Fruit fly (Drosophila melanogaster) whole organism, prepupa: ENCODE measurements around the gene AstC.

ENCODE experiments used
- CG10631 ChIP-seq: fragments of 200-800 bp; sonication (Bioruptor generic); optimal IDR thresholded peaks from 2 replicates; lab custom pipeline; 2016; ENCODE audit warnings: missing biosample characterization, missing genetic modification characterization
- CG11762 ChIP-seq: fragments of 200-800 bp; sonication (Bioruptor generic); optimal IDR thresholded peaks from 3 replicates; lab custom pipeline; 2016; ENCODE audit warnings: missing biosample characterization, missing genetic modification characterization; ENCODE audit not compliant: insufficient read depth
- CG15336 ChIP-seq: fragments of 200-800 bp; sonication (Bioruptor generic); IDR thresholded peaks from 2 replicates; pipeline ENCODE4 v1.3.6; 2022; ENCODE audit warnings: missing biosample characterization, missing genetic modification characterization
- CG16779 ChIP-seq: fragments of 200-800 bp; sonication (Bioruptor generic); optimal IDR thresholded peaks from 3 replicates; lab custom pipeline; 2017; ENCODE audit warnings: missing biosample characterization, mild to moderate bottlenecking, missing genetic modification characterization
- CG31627 ChIP-seq: fragments of 200-800 bp; sonication (Bioruptor generic); optimal IDR thresholded peaks from 3 replicates; lab custom pipeline; 2016; ENCODE audit warnings: missing biosample characterization, missing genetic modification characterization
- CG32006 ChIP-seq: fragments of 200-800 bp; sonication (Bioruptor generic); optimal IDR thresholded peaks from 3 replicates; lab custom pipeline; 2017; ENCODE audit warnings: missing biosample characterization, mild to moderate bottlenecking, missing genetic modification characterization
- CG34406 ChIP-seq: fragments of 200-800 bp; sonication (Bioruptor generic); optimal IDR thresholded peaks from 3 replicates; lab custom pipeline; 2016; ENCODE audit warnings: missing biosample characterization, missing genetic modification characterization
- CG3919 ChIP-seq: fragments of 200-800 bp; sonication (Bioruptor generic); optimal IDR thresholded peaks from 3 replicates; lab custom pipeline; 2016; ENCODE audit warnings: missing biosample characterization, missing genetic modification characterization
- CG6276 ChIP-seq: fragments of 200-800 bp; sonication (Bioruptor generic); optimal IDR thresholded peaks from 2 replicates; lab custom pipeline; 2017; ENCODE audit warnings: missing biosample characterization, mild to moderate bottlenecking, missing genetic modification characterization
- CG6792 ChIP-seq: fragments of 200-800 bp; sonication (Bioruptor generic); optimal IDR thresholded peaks from 3 replicates; lab custom pipeline; 2016; ENCODE audit warnings: missing biosample characterization, missing genetic modification characterization
- CG6808 ChIP-seq: fragments of 200-800 bp; sonication (Bioruptor generic); optimal IDR thresholded peaks from 3 replicates; lab custom pipeline; 2017; ENCODE audit warnings: missing biosample characterization, missing genetic modification characterization, mild to moderate bottlenecking, moderate library complexity, missing genetic modification reagents
- CG6854 ChIP-seq: fragments of 200-800 bp; sonication (Bioruptor generic); optimal IDR thresholded peaks from 2 replicates; lab custom pipeline; 2017; ENCODE audit warnings: missing biosample characterization, mild to moderate bottlenecking, missing genetic modification characterization
- CG7368 ChIP-seq: fragments of 200-800 bp; sonication (Bioruptor generic); optimal IDR thresholded peaks from 3 replicates; lab custom pipeline; 2016; ENCODE audit warnings: missing biosample characterization, missing genetic modification characterization
- CG8119 ChIP-seq: fragments of 200-800 bp; sonication (Bioruptor generic); IDR thresholded peaks from 3 replicates; pipeline ENCODE4 v1.3.6; 2022; ENCODE audit warnings: missing biosample characterization, missing genetic modification characterization
- CG8319 ChIP-seq: fragments of 200-800 bp; sonication (Bioruptor generic); optimal IDR thresholded peaks from 3 replicates; lab custom pipeline; 2016; ENCODE audit warnings: missing biosample characterization, missing genetic modification characterization
- CG8632 ChIP-seq: fragments of 200-800 bp; sonication (Bioruptor generic); optimal IDR thresholded peaks from 3 replicates; lab custom pipeline; 2016; ENCODE audit warnings: missing biosample characterization, missing genetic modification characterization
- Eip78C ChIP-seq: fragments of 200-800 bp; sonication (Bioruptor generic); peaks from one replicate; lab custom pipeline; 2016; ENCODE audit warnings: missing biosample characterization, missing genetic modification characterization
- Eip93F ChIP-seq: fragments of 200-800 bp; sonication (Bioruptor generic); optimal IDR thresholded peaks from 2 replicates; lab custom pipeline; 2016; ENCODE audit warnings: missing biosample characterization, mild to moderate bottlenecking, missing genetic modification characterization
- Ets21C ChIP-seq: fragments of 200-800 bp; sonication (Bioruptor generic); optimal IDR thresholded peaks from 3 replicates; lab custom pipeline; 2016; ENCODE audit warnings: missing biosample characterization, missing genetic modification characterization
- Ets96B ChIP-seq: fragments of 200-800 bp; optimal IDR thresholded peaks from 2 replicates; lab custom pipeline; 2019; ENCODE audit warnings: missing biosample characterization, mild to moderate bottlenecking, missing genetic modification characterization, moderate library complexity
- Hr38 ChIP-seq: sonication (Bioruptor generic); optimal IDR thresholded peaks from 2 replicates; lab custom pipeline; 2016; ENCODE audit warnings: missing biosample characterization, missing genetic modification characterization
- Hr4 ChIP-seq: fragments of 200-800 bp; sonication (Bioruptor generic); optimal IDR thresholded peaks from 3 replicates; lab custom pipeline; 2016; ENCODE audit warnings: missing biosample characterization, missing genetic modification characterization
- Met ChIP-seq: fragments of 200-800 bp; sonication (Bioruptor generic); optimal IDR thresholded peaks from 3 replicates; lab custom pipeline; 2016; ENCODE audit warnings: missing biosample characterization, missing genetic modification characterization
- OdsH ChIP-seq: fragments of 200-800 bp; sonication (Bioruptor generic); optimal IDR thresholded peaks from 3 replicates; lab custom pipeline; 2016; ENCODE audit warnings: missing biosample characterization, missing genetic modification characterization
- Sox14 ChIP-seq: fragments of 200-800 bp; sonication (Bioruptor generic); optimal IDR thresholded peaks from 3 replicates; lab custom pipeline; 2016; ENCODE audit warnings: missing biosample characterization, missing genetic modification characterization
- achi ChIP-seq: fragments of 200-800 bp; sonication (Bioruptor generic); optimal IDR thresholded peaks from 3 replicates; lab custom pipeline; 2016; ENCODE audit warnings: missing biosample characterization, missing genetic modification characterization
- acj6 ChIP-seq: fragments of 200-800 bp; sonication (Bioruptor generic); optimal IDR thresholded peaks from 3 replicates; lab custom pipeline; 2016; ENCODE audit warnings: missing biosample characterization, missing genetic modification characterization
- eg ChIP-seq: fragments of 200-800 bp; sonication (Bioruptor generic); IDR thresholded peaks from 3 replicates; pipeline ENCODE4 v1.3.6; 2022; ENCODE audit warnings: missing biosample characterization, missing genetic modification characterization
- esn ChIP-seq: fragments of 200-800 bp; sonication (Bioruptor generic); optimal IDR thresholded peaks from 2 replicates; lab custom pipeline; 2016; ENCODE audit warnings: missing biosample characterization, mild to moderate bottlenecking, missing genetic modification characterization, moderate library complexity
- fd59A ChIP-seq: fragments of 200-800 bp; sonication (Bioruptor generic); optimal IDR thresholded peaks from 2 replicates; lab custom pipeline; 2017; ENCODE audit warnings: missing biosample characterization, mild to moderate bottlenecking, missing genetic modification characterization, missing genetic modification reagents
- fkh ChIP-seq: fragments of 200-800 bp; sonication (Bioruptor generic); optimal IDR thresholded peaks from 3 replicates; lab custom pipeline; 2017; ENCODE audit warnings: missing biosample characterization, mild to moderate bottlenecking, missing genetic modification characterization, moderate library complexity
- net ChIP-seq: fragments of 200-800 bp; sonication (Bioruptor generic); optimal IDR thresholded peaks from 3 replicates; lab custom pipeline; 2016; ENCODE audit warnings: missing biosample characterization, missing genetic modification characterization
- pdm3 ChIP-seq: fragments of 200-800 bp; sonication (Bioruptor generic); optimal IDR thresholded peaks from 3 replicates; lab custom pipeline; 2016; ENCODE audit warnings: missing biosample characterization, missing genetic modification characterization
- salr ChIP-seq, 2 experiments: fragments of 200-800 bp; sonication (Bioruptor generic); optimal IDR thresholded peaks; 3 replicates each; lab custom pipeline; 2016 to 2018; ENCODE audit warnings: missing biosample characterization in 2 of 2, missing genetic modification characterization in 2 of 2, mild to moderate bottlenecking in 1 of 2
- ss ChIP-seq, 2 experiments: fragments of 200-800 bp; sonication (Bioruptor generic); optimal IDR thresholded peaks; 2 replicates in 1 of 2; 3 replicates in 1 of 2; lab custom pipeline; 2017 to 2018; ENCODE audit warnings: mild to moderate bottlenecking in 2 of 2, missing biosample characterization in 2 of 2, missing genetic modification characterization in 2 of 2, moderate library complexity in 1 of 2
- svp ChIP-seq: fragments of 200-800 bp; sonication (Bioruptor generic); peaks from one replicate; lab custom pipeline; 2016; ENCODE audit warnings: missing biosample characterization, missing genetic modification characterization
- topi ChIP-seq: fragments of 200-800 bp; sonication (Bioruptor generic); optimal IDR thresholded peaks from 3 replicates; lab custom pipeline; 2016; ENCODE audit warnings: missing biosample characterization, missing genetic modification characterization

The AstC gene

DNA sequence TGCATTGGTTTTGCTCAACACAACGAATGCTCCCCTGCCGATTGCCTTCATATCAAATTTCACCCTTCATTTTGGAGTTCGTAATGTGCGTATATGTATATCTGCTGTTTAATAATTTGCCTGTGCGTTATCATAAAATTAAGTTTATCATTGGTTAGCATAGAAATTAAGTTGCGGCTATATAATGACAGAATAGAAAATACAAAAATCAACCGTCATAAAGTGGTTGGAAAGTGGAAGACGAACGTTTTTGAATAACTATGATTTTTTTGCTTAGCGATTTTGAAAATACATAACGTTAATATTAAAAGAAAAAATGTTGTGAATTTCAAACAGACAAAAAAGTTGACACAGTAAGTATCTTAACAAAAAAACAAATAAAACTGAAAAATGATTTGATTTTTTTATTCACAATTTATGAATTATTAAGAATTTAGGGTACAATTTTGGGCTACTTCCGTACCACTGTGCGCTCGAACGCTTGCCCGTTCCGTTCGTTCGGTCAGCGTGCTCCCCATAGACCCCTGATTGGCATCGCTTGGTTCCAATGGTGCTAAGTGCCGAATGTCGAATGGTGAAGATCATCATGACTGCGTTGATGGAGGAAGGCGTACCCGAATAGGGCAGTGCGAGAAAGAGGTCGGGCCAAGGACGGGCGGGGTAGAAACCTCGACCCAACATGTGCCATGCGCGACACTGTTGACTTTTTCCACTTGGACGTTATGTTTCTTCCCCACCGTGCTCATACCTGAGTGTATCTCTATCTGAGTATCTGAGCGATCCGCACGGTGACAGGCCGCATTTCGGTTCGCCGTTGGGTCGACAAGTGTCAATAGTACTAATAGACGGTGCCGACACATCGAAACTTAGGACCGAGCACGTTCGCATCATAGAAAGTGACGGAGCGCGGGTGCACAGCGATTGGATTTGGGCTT is 43.3 kb downstream of the AstC start:
- TF ChIP-seq Sox14 (GFP tag; lab: Kevin White, UChicago) = peak; percentile 18
- TF ChIP-seq OdsH (GFP tag; lab: Kevin White, UChicago) = peak; percentile 28
- TF ChIP-seq net (GFP tag; lab: Kevin White, UChicago) = peak; percentile 22
- TF ChIP-seq Ets96B (tag; lab: Kevin White, UChicago) = no peak
- peak; percentile 26 for TF ChIP-seq Hr4 (GFP tag; lab: Kevin White, UChicago)
- peak; percentile 15 for TF ChIP-seq CG8632 (GFP tag; lab: Kevin White, UChicago)
- TF ChIP-seq svp (GFP tag; lab: Kevin White, UChicago) = peak; percentile 29
- no peak for TF ChIP-seq CG11762 (GFP tag; lab: Kevin White, UChicago)
- peak; percentile 33 for TF ChIP-seq achi
- TF ChIP-seq CG10631 = peak; percentile 17
- TF ChIP-seq CG31627 = peak; percentile 35
- no peak for TF ChIP-seq CG3919 (GFP tag; lab: Kevin White, UChicago)
- TF ChIP-seq CG15336 (GFP tag; lab: Robert Waterston, UW) = 0 out of 2 replicates have a peak, but pooled peaks have one; percentile 34
- peak; percentile 10 for TF ChIP-seq acj6 (GFP tag; lab: Kevin White, UChicago)
- no peak for TF ChIP-seq eg (GFP tag; lab: Robert Waterston, UW)
- TF ChIP-seq CG6276 = no peak
- no peak for TF ChIP-seq CG6854 (GFP tag; lab: Kevin White, UChicago)
- TF ChIP-seq fd59A (GFP tag; lab: Kevin White, UChicago) = no peak
- peak; percentile 12 for TF ChIP-seq CG34406 (GFP tag; lab: Kevin White, UChicago)
- peak; percentile 85 for TF ChIP-seq fkh
- peak in 1 of 2 experiments; percentile 18 for TF ChIP-seq salr (GFP tag; optimal IDR thresholded peaks at IDR 0.05; lab: Kevin White, UChicago)
- peak; percentile 0 for TF ChIP-seq topi (GFP tag; lab: Kevin White, UChicago)
- TF ChIP-seq Eip93F = no peak
- TF ChIP-seq pdm3 (GFP tag; lab: Kevin White, UChicago) = peak; percentile 12
- no peak for TF ChIP-seq ss (GFP tag; optimal IDR thresholded peaks at IDR 0.05; lab: Kevin White, UChicago)
- TF ChIP-seq Ets21C (GFP tag; lab: Kevin White, UChicago) = peak; percentile 4
- TF ChIP-seq CG8319 (GFP tag; lab: Kevin White, UChicago) = no peak
- TF ChIP-seq CG32006 = peak; percentile 33
- TF ChIP-seq CG6808 (GFP tag; lab: Kevin White, UChicago) = no peak
- TF ChIP-seq Eip78C = peak; percentile 76
- TF ChIP-seq CG16779 (tag; lab: Kevin White, UChicago) = no peak
- peak; percentile 30 for TF ChIP-seq esn
- peak; percentile 28 for TF ChIP-seq Met (GFP tag; lab: Kevin White, UChicago)

DNA sequence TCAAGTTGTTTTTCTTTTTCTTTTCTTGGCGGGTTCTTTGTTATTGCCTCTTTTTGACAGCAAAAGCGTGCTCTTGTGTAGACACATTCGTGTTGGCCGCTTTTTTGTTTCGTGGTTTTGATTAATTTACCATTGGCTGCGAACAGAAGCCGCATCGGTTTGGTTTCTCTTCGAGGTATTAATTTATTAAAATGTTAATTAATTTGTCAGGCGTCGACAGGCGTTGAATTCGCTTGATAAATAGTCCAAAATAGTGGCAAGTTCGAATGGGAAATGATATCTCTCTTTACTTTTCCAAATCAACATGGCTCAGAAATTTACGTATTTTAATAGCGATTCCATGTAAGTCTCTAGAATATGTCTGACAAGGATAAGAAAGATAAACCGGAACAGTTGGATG is 46.7 kb downstream of the AstC start, which contains the start of gene CG18666:
Gene CG18666, plus strand, starts transcription at position 301 of the 400 bp plus-strand sequence.
- no peak for TF ChIP-seq svp (GFP tag; lab: Kevin White, UChicago)
- no peak for TF ChIP-seq CG6276
- no peak for TF ChIP-seq CG10631
- no peak for TF ChIP-seq CG8632 (GFP tag; lab: Kevin White, UChicago)
- no peak for TF ChIP-seq topi (GFP tag; lab: Kevin White, UChicago)
- no peak for TF ChIP-seq CG6792 (GFP tag; lab: Kevin White, UChicago)
- no peak for TF ChIP-seq CG8319 (GFP tag; lab: Kevin White, UChicago)
- no peak for TF ChIP-seq Hr38 (GFP tag; lab: Kevin White, UChicago)
- TF ChIP-seq CG7368 = no peak
- no peak for TF ChIP-seq CG34406 (GFP tag; lab: Kevin White, UChicago)
- no peak for TF ChIP-seq net (GFP tag; lab: Kevin White, UChicago)
- no peak for TF ChIP-seq esn
- TF ChIP-seq Hr4 (GFP tag; lab: Kevin White, UChicago) = no peak
- no peak for TF ChIP-seq eg (GFP tag; lab: Robert Waterston, UW)
- no peak for TF ChIP-seq CG31627
- no peak for TF ChIP-seq CG8119 (GFP tag; lab: Robert Waterston, UW)
- TF ChIP-seq Ets96B (tag; lab: Kevin White, UChicago) = no peak
